Fruit fly (Drosophila melanogaster) whole organism, prepupa: ENCODE results near the gene CG32081.

ENCODE experiments used
- Blimp-1 ChIP-seq: fragments of 200-800 bp; sonication (Bioruptor generic); optimal IDR thresholded peaks from 3 replicates; lab custom pipeline; 2017; ENCODE audit warnings: missing biosample characterization, missing genetic modification characterization, mild to moderate bottlenecking, moderate library complexity, missing genetic modification reagents
- CG10631 ChIP-seq: fragments of 200-800 bp; sonication (Bioruptor generic); optimal IDR thresholded peaks from 2 replicates; lab custom pipeline; 2016; ENCODE audit warnings: missing biosample characterization, missing genetic modification characterization
- CG10669 ChIP-seq: fragments of 200-800 bp; sonication (Bioruptor generic); optimal IDR thresholded peaks from 3 replicates; lab custom pipeline; 2018; ENCODE audit warnings: missing biosample characterization, mild to moderate bottlenecking, missing genetic modification characterization, moderate library complexity
- CG11294 ChIP-seq: fragments of 200-800 bp; sonication (Bioruptor generic); IDR thresholded peaks from 2 replicates; pipeline ENCODE4 v1.3.6; 2022; ENCODE audit warnings: missing biosample characterization, missing genetic modification characterization
- CG11762 ChIP-seq: fragments of 200-800 bp; sonication (Bioruptor generic); optimal IDR thresholded peaks from 3 replicates; lab custom pipeline; 2016; ENCODE audit warnings: missing biosample characterization, missing genetic modification characterization; ENCODE audit not compliant: insufficient read depth
- CG11902 ChIP-seq: fragments of 200-800 bp; sonication (Bioruptor generic); optimal IDR thresholded peaks from 3 replicates; lab custom pipeline; 2016; ENCODE audit warnings: missing biosample characterization, missing genetic modification characterization
- CG15336 ChIP-seq: fragments of 200-800 bp; sonication (Bioruptor generic); IDR thresholded peaks from 2 replicates; pipeline ENCODE4 v1.3.6; 2022; ENCODE audit warnings: missing biosample characterization, missing genetic modification characterization
- CG1621 ChIP-seq: fragments of 200-800 bp; sonication (Bioruptor generic); optimal IDR thresholded peaks from 3 replicates; lab custom pipeline; 2018; ENCODE audit warnings: missing biosample characterization, mild to moderate bottlenecking, missing genetic modification characterization
- CG16779 ChIP-seq: fragments of 200-800 bp; sonication (Bioruptor generic); optimal IDR thresholded peaks from 3 replicates; lab custom pipeline; 2017; ENCODE audit warnings: missing biosample characterization, mild to moderate bottlenecking, missing genetic modification characterization
- CG3032 ChIP-seq: fragments of 200-800 bp; optimal IDR thresholded peaks from 2 replicates; lab custom pipeline; 2019; ENCODE audit warnings: missing biosample characterization, mild to moderate bottlenecking, missing genetic modification characterization, moderate library complexity
- CG3919 ChIP-seq: fragments of 200-800 bp; sonication (Bioruptor generic); optimal IDR thresholded peaks from 3 replicates; lab custom pipeline; 2016; ENCODE audit warnings: missing biosample characterization, missing genetic modification characterization
- CG6276 ChIP-seq: fragments of 200-800 bp; sonication (Bioruptor generic); optimal IDR thresholded peaks from 2 replicates; lab custom pipeline; 2017; ENCODE audit warnings: missing biosample characterization, mild to moderate bottlenecking, missing genetic modification characterization
- CG6792 ChIP-seq: fragments of 200-800 bp; sonication (Bioruptor generic); optimal IDR thresholded peaks from 3 replicates; lab custom pipeline; 2016; ENCODE audit warnings: missing biosample characterization, missing genetic modification characterization
- CG6808 ChIP-seq: fragments of 200-800 bp; sonication (Bioruptor generic); optimal IDR thresholded peaks from 3 replicates; lab custom pipeline; 2017; ENCODE audit warnings: missing biosample characterization, missing genetic modification characterization, mild to moderate bottlenecking, moderate library complexity, missing genetic modification reagents
- CG7368 ChIP-seq: fragments of 200-800 bp; sonication (Bioruptor generic); optimal IDR thresholded peaks from 3 replicates; lab custom pipeline; 2016; ENCODE audit warnings: missing biosample characterization, missing genetic modification characterization
- CG8119 ChIP-seq: fragments of 200-800 bp; sonication (Bioruptor generic); IDR thresholded peaks from 3 replicates; pipeline ENCODE4 v1.3.6; 2022; ENCODE audit warnings: missing biosample characterization, missing genetic modification characterization
- CG8632 ChIP-seq: fragments of 200-800 bp; sonication (Bioruptor generic); optimal IDR thresholded peaks from 3 replicates; lab custom pipeline; 2016; ENCODE audit warnings: missing biosample characterization, missing genetic modification characterization
- CG9139 ChIP-seq: fragments of 200-800 bp; sonication (Bioruptor generic); optimal IDR thresholded peaks from 3 replicates; lab custom pipeline; 2017; ENCODE audit warnings: missing biosample characterization, mild to moderate bottlenecking, missing genetic modification characterization
- Eip75B ChIP-seq: fragments of 200-800 bp; sonication (Bioruptor generic); optimal IDR thresholded peaks from 3 replicates; lab custom pipeline; 2016; ENCODE audit warnings: missing biosample characterization, missing genetic modification characterization
- Eip78C ChIP-seq: fragments of 200-800 bp; sonication (Bioruptor generic); peaks from one replicate; lab custom pipeline; 2016; ENCODE audit warnings: missing biosample characterization, missing genetic modification characterization
- Eip93F ChIP-seq: fragments of 200-800 bp; sonication (Bioruptor generic); optimal IDR thresholded peaks from 2 replicates; lab custom pipeline; 2016; ENCODE audit warnings: missing biosample characterization, mild to moderate bottlenecking, missing genetic modification characterization
- Ets21C ChIP-seq: fragments of 200-800 bp; sonication (Bioruptor generic); optimal IDR thresholded peaks from 3 replicates; lab custom pipeline; 2016; ENCODE audit warnings: missing biosample characterization, missing genetic modification characterization
- Gug ChIP-seq: fragments of 200-800 bp; sonication (Bioruptor generic); IDR thresholded peaks from 2 replicates; pipeline ENCODE4 v1.3.6; 2022; ENCODE audit warnings: missing biosample characterization, missing genetic modification characterization
- Hr38 ChIP-seq: sonication (Bioruptor generic); optimal IDR thresholded peaks from 2 replicates; lab custom pipeline; 2016; ENCODE audit warnings: missing biosample characterization, missing genetic modification characterization
- Hr39 ChIP-seq: fragments of 200-800 bp; sonication (Bioruptor generic); optimal IDR thresholded peaks from 2 replicates; lab custom pipeline; 2016; ENCODE audit warnings: missing biosample characterization, missing genetic modification characterization
- Hr4 ChIP-seq: fragments of 200-800 bp; sonication (Bioruptor generic); optimal IDR thresholded peaks from 3 replicates; lab custom pipeline; 2016; ENCODE audit warnings: missing biosample characterization, missing genetic modification characterization
- Lpt ChIP-seq: fragments of 200-800 bp; sonication (Bioruptor generic); optimal IDR thresholded peaks from 3 replicates; lab custom pipeline; 2016; ENCODE audit warnings: missing biosample characterization, missing genetic modification characterization
- Met ChIP-seq: fragments of 200-800 bp; sonication (Bioruptor generic); optimal IDR thresholded peaks from 3 replicates; lab custom pipeline; 2016; ENCODE audit warnings: missing biosample characterization, missing genetic modification characterization
- OdsH ChIP-seq: fragments of 200-800 bp; sonication (Bioruptor generic); optimal IDR thresholded peaks from 3 replicates; lab custom pipeline; 2016; ENCODE audit warnings: missing biosample characterization, missing genetic modification characterization
- Sox102F ChIP-seq: fragments of 200-800 bp; sonication (Bioruptor generic); optimal IDR thresholded peaks from 2 replicates; lab custom pipeline; 2016; ENCODE audit warnings: missing biosample characterization, mild to moderate bottlenecking, missing genetic modification characterization
- Sox14 ChIP-seq: fragments of 200-800 bp; sonication (Bioruptor generic); optimal IDR thresholded peaks from 3 replicates; lab custom pipeline; 2016; ENCODE audit warnings: missing biosample characterization, missing genetic modification characterization
- achi ChIP-seq: fragments of 200-800 bp; sonication (Bioruptor generic); optimal IDR thresholded peaks from 3 replicates; lab custom pipeline; 2016; ENCODE audit warnings: missing biosample characterization, missing genetic modification characterization
- acj6 ChIP-seq: fragments of 200-800 bp; sonication (Bioruptor generic); optimal IDR thresholded peaks from 3 replicates; lab custom pipeline; 2016; ENCODE audit warnings: missing biosample characterization, missing genetic modification characterization
- cyc ChIP-seq: fragments of 200-800 bp; sonication (Bioruptor generic); optimal IDR thresholded peaks from 3 replicates; lab custom pipeline; 2016; ENCODE audit warnings: missing biosample characterization, missing genetic modification characterization
- dac ChIP-seq: fragments of 200-800 bp; sonication (Bioruptor generic); optimal IDR thresholded peaks from 2 replicates; lab custom pipeline; 2017; ENCODE audit warnings: missing biosample characterization, mild to moderate bottlenecking, missing genetic modification characterization
- eg ChIP-seq: fragments of 200-800 bp; sonication (Bioruptor generic); IDR thresholded peaks from 3 replicates; pipeline ENCODE4 v1.3.6; 2022; ENCODE audit warnings: missing biosample characterization, missing genetic modification characterization
- esn ChIP-seq: fragments of 200-800 bp; sonication (Bioruptor generic); optimal IDR thresholded peaks from 2 replicates; lab custom pipeline; 2016; ENCODE audit warnings: missing biosample characterization, mild to moderate bottlenecking, missing genetic modification characterization, moderate library complexity
- fd59A ChIP-seq: fragments of 200-800 bp; sonication (Bioruptor generic); optimal IDR thresholded peaks from 2 replicates; lab custom pipeline; 2017; ENCODE audit warnings: missing biosample characterization, mild to moderate bottlenecking, missing genetic modification characterization, missing genetic modification reagents
- fkh ChIP-seq: fragments of 200-800 bp; sonication (Bioruptor generic); optimal IDR thresholded peaks from 3 replicates; lab custom pipeline; 2017; ENCODE audit warnings: missing biosample characterization, mild to moderate bottlenecking, missing genetic modification characterization, moderate library complexity
- lz ChIP-seq: fragments of 200-800 bp; sonication (Bioruptor generic); optimal IDR thresholded peaks from 3 replicates; lab custom pipeline; 2016; ENCODE audit warnings: missing biosample characterization, missing genetic modification characterization
- net ChIP-seq: fragments of 200-800 bp; sonication (Bioruptor generic); optimal IDR thresholded peaks from 3 replicates; lab custom pipeline; 2016; ENCODE audit warnings: missing biosample characterization, missing genetic modification characterization
- salr ChIP-seq, 2 experiments: fragments of 200-800 bp; sonication (Bioruptor generic); optimal IDR thresholded peaks; 3 replicates each; lab custom pipeline; 2016 to 2018; ENCODE audit warnings: missing biosample characterization in 2 of 2, missing genetic modification characterization in 2 of 2, mild to moderate bottlenecking in 1 of 2
- spab ChIP-seq: fragments of 200-800 bp; sonication (Bioruptor generic); optimal IDR thresholded peaks from 2 replicates; lab custom pipeline; 2017; ENCODE audit warnings: missing biosample characterization, mild to moderate bottlenecking, missing genetic modification characterization, missing genetic modification reagents
- ss ChIP-seq, 2 experiments: fragments of 200-800 bp; sonication (Bioruptor generic); optimal IDR thresholded peaks; 2 replicates in 1 of 2; 3 replicates in 1 of 2; lab custom pipeline; 2017 to 2018; ENCODE audit warnings: mild to moderate bottlenecking in 2 of 2, missing biosample characterization in 2 of 2, missing genetic modification characterization in 2 of 2, moderate library complexity in 1 of 2
- svp ChIP-seq: fragments of 200-800 bp; sonication (Bioruptor generic); peaks from one replicate; lab custom pipeline; 2016; ENCODE audit warnings: missing biosample characterization, missing genetic modification characterization
- topi ChIP-seq: fragments of 200-800 bp; sonication (Bioruptor generic); optimal IDR thresholded peaks from 3 replicates; lab custom pipeline; 2016; ENCODE audit warnings: missing biosample characterization, missing genetic modification characterization
- vri ChIP-seq: fragments of 200-800 bp; sonication (Bioruptor generic); optimal IDR thresholded peaks from 3 replicates; lab custom pipeline; 2016; ENCODE audit warnings: missing biosample characterization, mild to moderate bottlenecking, missing genetic modification characterization

CG32081 gene

DNA sequence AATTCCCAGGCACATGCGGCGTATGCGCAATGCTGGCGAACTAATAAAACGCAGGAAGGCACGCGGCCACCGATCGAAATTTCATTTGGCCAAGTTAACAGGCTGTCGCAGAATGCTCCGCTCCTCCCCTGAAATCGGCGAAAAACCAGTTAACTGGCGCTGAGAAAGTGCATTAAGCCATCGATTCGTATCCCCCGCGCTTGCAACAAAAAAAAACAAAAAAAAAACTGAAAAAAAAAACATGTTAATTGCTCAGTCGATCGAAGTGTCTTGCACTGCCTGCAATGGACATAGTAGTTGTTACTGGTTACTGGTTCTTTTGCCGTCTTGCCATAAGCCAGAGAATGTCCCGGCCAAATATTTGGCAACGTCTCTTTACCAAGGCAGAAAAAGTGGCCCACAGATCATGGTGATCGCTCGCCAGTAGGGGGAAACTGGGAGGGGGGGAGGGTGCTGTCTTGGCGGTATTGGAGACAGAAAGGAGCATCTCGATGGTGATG lies 25.4 kb downstream of the CG32081 start (continued):
- TF ChIP-seq dac (GFP tag; lab: Kevin White, UChicago): peak; percentile 17
- TF ChIP-seq Sox14 (GFP tag; lab: Kevin White, UChicago): no peak
- TF ChIP-seq cyc: no peak
- no peak for TF ChIP-seq CG8632 (GFP tag; lab: Kevin White, UChicago)
- no peak for TF ChIP-seq svp (GFP tag; lab: Kevin White, UChicago)
- no peak for TF ChIP-seq CG3032 (tag; lab: Kevin White, UChicago)
- peak; percentile 69 for TF ChIP-seq CG15336 (GFP tag; lab: Robert Waterston, UW)
- TF ChIP-seq ss (GFP tag; optimal IDR thresholded peaks at IDR 0.05; lab: Kevin White, UChicago): no peak
- peak; percentile 64 for TF ChIP-seq CG8119 (GFP tag; lab: Robert Waterston, UW)
- peak; percentile 47 for TF ChIP-seq Eip78C (GFP tag; lab: Kevin White, UChicago)
- no peak for TF ChIP-seq OdsH (GFP tag; lab: Kevin White, UChicago)
- TF ChIP-seq CG6276: peak; percentile 75
- TF ChIP-seq esn (GFP tag; lab: Kevin White, UChicago): no peak
- TF ChIP-seq Hr4: no peak
- TF ChIP-seq fkh (GFP tag; lab: Kevin White, UChicago): no peak
- TF ChIP-seq acj6 (GFP tag; lab: Kevin White, UChicago): no peak
- TF ChIP-seq CG3919: peak; percentile 12

dm6 chr3L:11053843-11054242 lies 26.5 kb downstream of the CG32081 start, which contains the start of gene CG7888:
TSS of gene CG7888 (plus strand) at chr3L:11054035.
- TF ChIP-seq fd59A (GFP tag; lab: Kevin White, UChicago): no peak
- TF ChIP-seq CG15336 (GFP tag; lab: Robert Waterston, UW): 0 out of 2 replicates have a peak, but pooled peaks have one; percentile 11

dm6 chr3L:11061200-11061599 lies 33.8 kb downstream of the CG32081 start, which contains the start of the genes CG6321 and Blos2:
TSS of gene CG6321 (minus strand) at chr3L:11061224.
TSS of gene Blos2 (plus strand) at chr3L:11061571.
- peak; percentile 66 for TF ChIP-seq Sox102F (GFP tag; lab: Kevin White, UChicago)
- TF ChIP-seq net: peak; percentile 70
- TF ChIP-seq CG6276: peak; percentile 76
- TF ChIP-seq CG10669 (GFP tag; lab: Kevin White, UChicago): peak; percentile 58
- peak; percentile 61 for TF ChIP-seq Lpt (GFP tag; lab: Kevin White, UChicago)
- peak; percentile 65 for TF ChIP-seq CG9139
- peak; percentile 51 for TF ChIP-seq vri
- TF ChIP-seq CG11294 (GFP tag; lab: Robert Waterston, UW): peak; percentile 41; the same call in 1 of the 2 replicates
- peak; percentile 52 to 62 for TF ChIP-seq ss (GFP tag; optimal IDR thresholded peaks at IDR 0.05; lab: Kevin White, UChicago)
- TF ChIP-seq CG11762 (GFP tag; lab: Kevin White, UChicago): peak; percentile 35
- peak; percentile 79 for TF ChIP-seq topi
- peak; percentile 43 for TF ChIP-seq spab (GFP tag; lab: Kevin White, UChicago)
- TF ChIP-seq Blimp-1 (GFP tag; lab: Kevin White, UChicago): peak; percentile 9
- TF ChIP-seq OdsH (GFP tag; lab: Kevin White, UChicago): peak; percentile 78
- TF ChIP-seq Met (GFP tag; lab: Kevin White, UChicago): peak; percentile 79
- TF ChIP-seq eg (GFP tag; lab: Robert Waterston, UW): no peak; the same call in 1 of the 3 replicates
- no peak for TF ChIP-seq svp (GFP tag; lab: Kevin White, UChicago)
- peak in 1 of 2 experiments; percentile 44 for TF ChIP-seq salr (GFP tag; optimal IDR thresholded peaks at IDR 0.05; lab: Kevin White, UChicago)
- peak; percentile 52 for TF ChIP-seq CG7368
- peak; percentile 66 for TF ChIP-seq CG6808
- TF ChIP-seq Sox14 (GFP tag; lab: Kevin White, UChicago): peak; percentile 76
- TF ChIP-seq achi: peak; percentile 73
- TF ChIP-seq CG6792 (GFP tag; lab: Kevin White, UChicago): peak; percentile 75
- no peak for TF ChIP-seq Eip93F (GFP tag; lab: Kevin White, UChicago)
- peak; percentile 41 for TF ChIP-seq Gug
- peak; percentile 76 for TF ChIP-seq lz (GFP tag; lab: Kevin White, UChicago)
- TF ChIP-seq Hr39 (GFP tag; lab: Kevin White, UChicago): peak; percentile 65
- no peak for TF ChIP-seq CG1621 (tag; lab: Kevin White, UChicago)
- peak; percentile 95 for TF ChIP-seq Eip78C (GFP tag; lab: Kevin White, UChicago)
- TF ChIP-seq Hr38 (GFP tag; lab: Kevin White, UChicago): no peak
- TF ChIP-seq CG8119 (GFP tag; lab: Robert Waterston, UW): peak; percentile 81; the same call in 2 of the 3 replicates
- peak; percentile 69 for TF ChIP-seq CG10631 (GFP tag; lab: Kevin White, UChicago)
- TF ChIP-seq Eip75B (GFP tag; lab: Kevin White, UChicago): peak; percentile 67
- TF ChIP-seq Ets21C (GFP tag; lab: Kevin White, UChicago): peak; percentile 35
- TF ChIP-seq CG11902 (GFP tag; lab: Kevin White, UChicago): peak; percentile 43
- peak; percentile 33 for TF ChIP-seq CG16779 (tag; lab: Kevin White, UChicago)
